Fruit fly (Drosophila melanogaster) whole organism, embryonic: ENCODE data around the gene CG34427.

Experiments
- Bteb2 ChIP-seq: fragments of 200-800 bp; sonication (Bioruptor generic); optimal IDR thresholded peaks from 2 replicates; lab custom pipeline; 2016; ENCODE audit warnings: missing biosample characterization, missing genetic modification characterization
- CG10366 ChIP-seq: fragments of 200-800 bp; sonication (Bioruptor generic); IDR thresholded peaks from 2 replicates; pipeline ENCODE4 v1.3.6; 2022; ENCODE audit warnings: missing biosample characterization, missing genetic modification characterization
- CG10654 ChIP-seq: fragments of 200-800 bp; sonication (Bioruptor generic); optimal IDR thresholded peaks from 2 replicates; lab custom pipeline; 2016; ENCODE audit warnings: missing biosample characterization, missing genetic modification characterization
- CG11093 ChIP-seq: fragments of 200-800 bp; sonication (Bioruptor generic); IDR thresholded peaks from 3 replicates; pipeline ENCODE4 v1.3.6; 2022; ENCODE audit warnings: missing biosample characterization, missing genetic modification characterization
- CG12236 ChIP-seq: fragments of 200-800 bp; sonication (Bioruptor generic); optimal IDR thresholded peaks from 2 replicates; lab custom pipeline; 2016; ENCODE audit warnings: missing biosample characterization, missing genetic modification characterization
- CG12942 ChIP-seq: fragments of 200-800 bp; sonication (Bioruptor generic); optimal IDR thresholded peaks from 3 replicates; lab custom pipeline; 2016; ENCODE audit warnings: missing biosample characterization, missing genetic modification characterization
- CG15073 ChIP-seq: fragments of 200-800 bp; sonication (Bioruptor generic); optimal IDR thresholded peaks from 2 replicates; lab custom pipeline; 2016; ENCODE audit warnings: missing biosample characterization, missing genetic modification characterization
- CG15269 ChIP-seq: fragments of 200-800 bp; sonication (Bioruptor generic); optimal IDR thresholded peaks from 2 replicates; lab custom pipeline; 2018; ENCODE audit warnings: missing biosample characterization, mild to moderate bottlenecking, missing genetic modification characterization, moderate library complexity
- CG17328 ChIP-seq: fragments of 200-800 bp; sonication (Bioruptor generic); IDR thresholded peaks from 2 replicates; pipeline ENCODE4 v1.3.6; 2022; ENCODE audit warnings: missing biosample characterization, missing genetic modification characterization
- CG17385 ChIP-seq: fragments of 200-800 bp; sonication (Bioruptor generic); optimal IDR thresholded peaks from 3 replicates; lab custom pipeline; 2018; ENCODE audit warnings: missing biosample characterization, mild to moderate bottlenecking, missing genetic modification characterization
- CG17912 ChIP-seq: fragments of 200-800 bp; sonication (Bioruptor generic); optimal IDR thresholded peaks from 2 replicates; lab custom pipeline; 2018; ENCODE audit warnings: missing biosample characterization, mild to moderate bottlenecking, missing genetic modification characterization
- CG2199 ChIP-seq: fragments of 200-800 bp; sonication (Bioruptor generic); IDR thresholded peaks from 3 replicates; pipeline ENCODE4 v1.3.6; 2022; ENCODE audit warnings: missing biosample characterization, missing genetic modification characterization
- CG30403 ChIP-seq: fragments of 200-800 bp; sonication (Bioruptor generic); optimal IDR thresholded peaks from 3 replicates; lab custom pipeline; 2016; ENCODE audit warnings: missing biosample characterization, missing genetic modification characterization
- CG31224 ChIP-seq: fragments of 200-800 bp; sonication (Bioruptor generic); IDR thresholded peaks from 2 replicates; pipeline ENCODE4 v1.3.6; 2022; ENCODE audit warnings: missing biosample characterization, missing genetic modification characterization
- CG32532 ChIP-seq: fragments of 200-800 bp; sonication (Bioruptor generic); IDR thresholded peaks from 2 replicates; pipeline ENCODE4 v1.3.6; 2022; ENCODE audit warnings: missing biosample characterization, missing genetic modification characterization
- CG42726 ChIP-seq: fragments of 200-800 bp; sonication (Bioruptor generic); IDR thresholded peaks from 2 replicates; pipeline ENCODE4 v1.3.6; 2022; ENCODE audit warnings: missing biosample characterization, missing genetic modification characterization; ENCODE audit not compliant: partially characterized antibody
- CG4360 ChIP-seq: fragments of 200-800 bp; sonication (Bioruptor generic); IDR thresholded peaks from 2 replicates; pipeline ENCODE4 v1.3.6; 2022; ENCODE audit warnings: missing biosample characterization, missing genetic modification characterization
- CG4404 ChIP-seq: fragments of 200-800 bp; sonication (Bioruptor generic); IDR thresholded peaks from 2 replicates; pipeline ENCODE4 v1.3.6; 2022; ENCODE audit warnings: missing biosample characterization, missing genetic modification characterization
- CG4424 ChIP-seq: fragments of 200-800 bp; sonication (Bioruptor generic); optimal IDR thresholded peaks from 3 replicates; lab custom pipeline; 2016; ENCODE audit warnings: missing biosample characterization, missing genetic modification characterization
- CG4617 ChIP-seq: fragments of 200-800 bp; sonication (Bioruptor generic); optimal IDR thresholded peaks from 3 replicates; lab custom pipeline; 2016; ENCODE audit warnings: missing biosample characterization, missing genetic modification characterization, borderline replicate concordance
- CG6854 ChIP-seq: fragments of 200-800 bp; sonication (Bioruptor generic); optimal IDR thresholded peaks from 3 replicates; lab custom pipeline; 2017; ENCODE audit warnings: missing biosample characterization, mild to moderate bottlenecking, missing genetic modification characterization
- CG7271 ChIP-seq: fragments of 200-800 bp; sonication (Bioruptor generic); optimal IDR thresholded peaks from 2 replicates; lab custom pipeline; 2018; ENCODE audit warnings: missing biosample characterization, mild to moderate bottlenecking, missing genetic modification characterization, moderate library complexity
- CG7786 ChIP-seq: fragments of 200-800 bp; sonication (Bioruptor generic); optimal IDR thresholded peaks from 2 replicates; lab custom pipeline; 2016; ENCODE audit warnings: missing biosample characterization, missing genetic modification characterization
- CG7987 ChIP-seq: fragments of 200-800 bp; sonication (Bioruptor generic); optimal IDR thresholded peaks from 2 replicates; lab custom pipeline; 2018; ENCODE audit warnings: missing biosample characterization, mild to moderate bottlenecking, missing genetic modification characterization, moderate library complexity
- CG8089 ChIP-seq: fragments of 200-800 bp; sonication (Bioruptor generic); optimal IDR thresholded peaks from 3 replicates; lab custom pipeline; 2016; ENCODE audit warnings: missing biosample characterization, missing genetic modification characterization
- CG9876 ChIP-seq: fragments of 200-800 bp; sonication (Bioruptor generic); optimal IDR thresholded peaks from 2 replicates; lab custom pipeline; 2016; ENCODE audit warnings: missing biosample characterization, missing genetic modification characterization
- Eip74EF ChIP-seq, 2 experiments: fragments of 200-800 bp in 1 of 2; fragments of >200 bp in 1 of 2; sonication (Bioruptor generic) in 1 of 2; optimal IDR thresholded peaks; 2 replicates each; lab custom pipeline; 2017 to 2019; ENCODE audit warnings: missing biosample characterization in 2 of 2, missing genetic modification characterization in 2 of 2, mild to moderate bottlenecking in 1 of 2, moderate library complexity in 1 of 2
- HHEX ChIP-seq: fragments of 200-800 bp; sonication (Bioruptor generic); optimal IDR thresholded peaks from 3 replicates; lab custom pipeline; 2017; ENCODE audit warnings: missing biosample characterization, mild to moderate bottlenecking, missing genetic modification characterization, missing genetic modification reagents
- HLH3B ChIP-seq: fragments of 200-800 bp; sonication (Bioruptor generic); IDR thresholded peaks from 2 replicates; pipeline ENCODE4 v1.3.6; 2022; ENCODE audit warnings: missing biosample characterization, missing genetic modification characterization
- HmgZ ChIP-seq: fragments of 200-800 bp; sonication (Bioruptor generic); optimal IDR thresholded peaks from 2 replicates; lab custom pipeline; 2018; ENCODE audit warnings: missing biosample characterization, mild to moderate bottlenecking, missing genetic modification characterization
- Hr3 ChIP-seq: fragments of 200-800 bp; sonication (Bioruptor generic); optimal IDR thresholded peaks from 3 replicates; lab custom pipeline; 2016; ENCODE audit warnings: missing biosample characterization, missing genetic modification characterization
- Lim3 ChIP-seq: fragments of 200-800 bp; sonication (Bioruptor generic); IDR thresholded peaks from 2 replicates; pipeline ENCODE4 v1.3.6; 2022; ENCODE audit warnings: missing biosample characterization, missing genetic modification characterization
- NC2β ChIP-seq: fragments of 200-800 bp; sonication (Bioruptor generic); optimal IDR thresholded peaks from 2 replicates; lab custom pipeline; 2016; ENCODE audit warnings: missing biosample characterization, missing genetic modification characterization
- NFAT ChIP-seq: fragments of 200-800 bp; sonication (Bioruptor generic); IDR thresholded peaks from 2 replicates; pipeline ENCODE4 v1.3.6; 2022; ENCODE audit warnings: missing biosample characterization, missing genetic modification characterization
- Tbp ChIP-seq: fragments of >200 bp; optimal IDR thresholded peaks from 2 replicates; lab custom pipeline; 2018; ENCODE audit warnings: missing biosample characterization, missing genetic modification characterization
- Xrp1 ChIP-seq: fragments of 200-800 bp; sonication (Bioruptor generic); IDR thresholded peaks from 2 replicates; pipeline ENCODE4 v1.3.6; 2022; ENCODE audit warnings: missing biosample characterization, missing genetic modification characterization
- cg ChIP-seq: fragments of 200-800 bp; sonication (Bioruptor generic); optimal IDR thresholded peaks from 3 replicates; lab custom pipeline; 2019; ENCODE audit warnings: missing biosample characterization, mild to moderate bottlenecking, missing genetic modification characterization, moderate library complexity
- chinmo ChIP-seq: fragments of 200-800 bp; sonication (Bioruptor generic); IDR thresholded peaks from 4 replicates; pipeline ENCODE4 v1.3.6; 2022; ENCODE audit warnings: missing biosample characterization, missing genetic modification characterization; ENCODE audit not compliant: partially characterized antibody
- danr ChIP-seq: fragments of 200-800 bp; sonication (Bioruptor generic); IDR thresholded peaks from 2 replicates; pipeline ENCODE4 v1.3.6; 2022; ENCODE audit warnings: missing biosample characterization, missing genetic modification characterization
- emc ChIP-seq: fragments of 200-800 bp; sonication (Bioruptor generic); optimal IDR thresholded peaks from 2 replicates; lab custom pipeline; 2016; ENCODE audit warnings: missing biosample characterization, missing genetic modification characterization
- ham ChIP-seq: fragments of 200-800 bp; sonication (Bioruptor generic); IDR thresholded peaks from 2 replicates; pipeline ENCODE4 v1.3.6; 2022; ENCODE audit warnings: missing biosample characterization, missing genetic modification characterization
- hbn ChIP-seq: fragments of 200-800 bp; sonication (Bioruptor generic); IDR thresholded peaks from 2 replicates; pipeline ENCODE4 v1.3.6; 2022; ENCODE audit warnings: missing biosample characterization, missing genetic modification characterization; ENCODE audit not compliant: partially characterized antibody
- her ChIP-seq: fragments of 200-800 bp; sonication (Bioruptor generic); optimal IDR thresholded peaks from 2 replicates; lab custom pipeline; 2016; ENCODE audit warnings: missing biosample characterization, missing genetic modification characterization
- insv ChIP-seq, 2 experiments: fragments of 200-800 bp; sonication (Bioruptor generic); optimal IDR thresholded peaks; 3 replicates each; lab custom pipeline; 2016 to 2018; ENCODE audit warnings: missing biosample characterization in 2 of 2, missing genetic modification characterization in 2 of 2
- lab ChIP-seq: fragments of 200-800 bp; sonication (Bioruptor generic); optimal IDR thresholded peaks from 3 replicates; lab custom pipeline; 2017; ENCODE audit warnings: missing biosample characterization, missing genetic modification characterization, mild to moderate bottlenecking, moderate library complexity, missing genetic modification reagents
- salm ChIP-seq: fragments of 200-800 bp; sonication (Bioruptor generic); optimal IDR thresholded peaks from 2 replicates; lab custom pipeline; 2018; ENCODE audit warnings: missing biosample characterization, mild to moderate bottlenecking, missing genetic modification characterization
- slbo ChIP-seq: fragments of 200-800 bp; sonication (Bioruptor generic); IDR thresholded peaks from 2 replicates; pipeline ENCODE4 v1.3.6; 2022; ENCODE audit warnings: missing biosample characterization, missing genetic modification characterization
- so ChIP-seq: fragments of 200-800 bp; sonication (Bioruptor generic); IDR thresholded peaks from 3 replicates; pipeline ENCODE4 v1.3.6; 2022; ENCODE audit warnings: missing biosample characterization, missing genetic modification characterization
- unc-4 ChIP-seq: fragments of 200-800 bp; sonication (Bioruptor generic); IDR thresholded peaks from 2 replicates; pipeline ENCODE4 v1.3.6; 2022; ENCODE audit warnings: missing biosample characterization, missing genetic modification characterization; ENCODE audit not compliant: partially characterized antibody
- vvl ChIP-seq: fragments of 200-800 bp; sonication (Bioruptor generic); IDR thresholded peaks from 2 replicates; pipeline ENCODE4 v1.3.6; 2022; ENCODE audit warnings: missing biosample characterization, missing genetic modification characterization
- z ChIP-seq: fragments of 200-800 bp; sonication (Bioruptor generic); IDR thresholded peaks from 3 replicates; pipeline ENCODE4 v1.3.6; 2022; ENCODE audit warnings: missing biosample characterization, missing genetic modification characterization
- zfh1 ChIP-seq: fragments of 200-800 bp; sonication (Bioruptor generic); IDR thresholded peaks from 3 replicates; pipeline ENCODE4 v1.3.6; 2022; ENCODE audit warnings: missing biosample characterization, missing genetic modification characterization

Gene CG34427

dm6 chr3L:8813484-8813883, 8.9 kb downstream of the CG34427 start (continued):
- TF ChIP-seq Lim3 (no peak), CG8089 (no peak), CG7987 (GFP tag; lab: Kevin White, UChicago) (no peak), vvl (GFP tag; lab: Robert Waterston, UW) (peak; percentile 62; the same call in 1 of the 2 replicates), CG11093 (peak; percentile 57; the same call in 1 of the 3 replicates), CG4617 (no peak), CG17385 (GFP tag; lab: Kevin White, UChicago) (no peak), zfh1 (0 out of 3 replicates have a peak, but pooled peaks have one; percentile 35), CG2199 (GFP tag; lab: Robert Waterston, UW) (0 out of 3 replicates have a peak, but pooled peaks have one; percentile 51), CG4360 (GFP tag; lab: Robert Waterston, UW) (no peak), CG9876 (no peak), so (GFP tag; lab: Robert Waterston, UW) (0 out of 3 replicates have a peak, but pooled peaks have one; percentile 31), emc (GFP tag; lab: Kevin White, UChicago) (no peak), CG10366 (peak; percentile 70), CG12942 (GFP tag; lab: Kevin White, UChicago) (no peak), CG4404 (GFP tag; lab: Robert Waterston, UW) (peak; percentile 35; the same call in 1 of the 2 replicates), CG15269 (tag; lab: Kevin White, UChicago) (peak; percentile 19), CG31224 (GFP tag; lab: Robert Waterston, UW) (no peak), CG7786 (GFP tag; lab: Kevin White, UChicago) (peak; percentile 14), z (GFP tag; lab: Robert Waterston, UW) (no peak), CG17328 (peak; percentile 51), CG4424 (GFP tag; lab: Kevin White, UChicago) (peak; percentile 32), CG42726 (GFP tag; lab: Robert Waterston, UW) (no peak), slbo (GFP tag; lab: Robert Waterston, UW) (peak; percentile 64), insv (GFP tag; optimal IDR thresholded peaks at IDR 0.05; lab: Kevin White, UChicago) (no peak), CG10654 (no peak), NC2β (GFP tag; lab: Kevin White, UChicago) (no peak), cg (GFP tag; lab: Kevin White, UChicago) (no peak), HHEX (no peak), Tbp (no peak), HLH3B (GFP tag; lab: Robert Waterston, UW) (peak; percentile 72), unc-4 (GFP tag; lab: Robert Waterston, UW) (no peak), Bteb2 (GFP tag; lab: Kevin White, UChicago) (no peak), chinmo (GFP tag; lab: Robert Waterston, UW) (no peak), NFAT (GFP tag; lab: Robert Waterston, UW) (no peak), CG30403 (peak; percentile 25), CG17912 (no peak), HmgZ (no peak), lab (GFP tag; lab: Kevin White, UChicago) (peak; percentile 33), CG6854 (no peak), ham (GFP tag; lab: Robert Waterston, UW) (no peak), CG15073 (no peak), danr (GFP tag; lab: Robert Waterston, UW) (peak; percentile 51; the same call in 1 of the 2 replicates), hbn (GFP tag; lab: Robert Waterston, UW) (no peak), CG7271 (tag; lab: Kevin White, UChicago) (no peak), Xrp1 (peak; percentile 76), Eip74EF (GFP tag; optimal IDR thresholded peaks at IDR 0.05; lab: Kevin White, UChicago) (no peak), CG12236 (GFP tag; lab: Kevin White, UChicago) (no peak), salm (tag; lab: Kevin White, UChicago) (no peak), CG32532 (GFP tag; lab: Robert Waterston, UW) (peak; percentile 74), her (no peak), Hr3 (no peak)
